Fruit fly (Drosophila melanogaster) whole organism, embryonic: ENCODE results near the gene Bet3.

Experiments used
- Adf1 ChIP-seq: fragments of 200-800 bp; sonication (Bioruptor generic); IDR thresholded peaks from 2 replicates; pipeline ENCODE4 v1.3.6; 2022; ENCODE audit warnings: missing biosample characterization, missing genetic modification characterization
- Atf-2 ChIP-seq: fragments of 200-800 bp; sonication (Bioruptor generic); optimal IDR thresholded peaks from 2 replicates; lab custom pipeline; 2016; ENCODE audit warnings: missing biosample characterization, missing genetic modification characterization
- CG1024 ChIP-seq: fragments of 200-800 bp; sonication (Bioruptor generic); IDR thresholded peaks from 2 replicates; pipeline ENCODE4 v1.3.6; 2022; ENCODE audit warnings: missing biosample characterization, missing genetic modification characterization
- CG10654 ChIP-seq: fragments of 200-800 bp; sonication (Bioruptor generic); optimal IDR thresholded peaks from 2 replicates; lab custom pipeline; 2016; ENCODE audit warnings: missing biosample characterization, missing genetic modification characterization
- CG12659 ChIP-seq: fragments of 200-800 bp; sonication (Bioruptor generic); optimal IDR thresholded peaks from 3 replicates; lab custom pipeline; 2017; ENCODE audit warnings: mild to moderate bottlenecking, missing biosample characterization, missing genetic modification reagents, missing genetic modification characterization
- CG13123 ChIP-seq: fragments of 200-800 bp; sonication (Bioruptor generic); optimal IDR thresholded peaks from 2 replicates; lab custom pipeline; 2016; ENCODE audit warnings: missing biosample characterization, missing genetic modification characterization
- CG14710 ChIP-seq: fragments of 200-800 bp; sonication (Bioruptor generic); optimal IDR thresholded peaks from 3 replicates; lab custom pipeline; 2019; ENCODE audit warnings: missing biosample characterization, mild to moderate bottlenecking, missing genetic modification characterization, moderate library complexity
- CG15011 ChIP-seq: fragments of 200-800 bp; sonication (Bioruptor generic); optimal IDR thresholded peaks from 3 replicates; lab custom pipeline; 2018; ENCODE audit warnings: missing biosample characterization, mild to moderate bottlenecking, missing genetic modification characterization
- CG15073 ChIP-seq: fragments of 200-800 bp; sonication (Bioruptor generic); optimal IDR thresholded peaks from 2 replicates; lab custom pipeline; 2016; ENCODE audit warnings: missing biosample characterization, missing genetic modification characterization
- CG18011 ChIP-seq: fragments of 200-800 bp; sonication (Bioruptor generic); optimal IDR thresholded peaks from 2 replicates; lab custom pipeline; 2017; ENCODE audit warnings: missing biosample characterization, missing genetic modification characterization, mild to moderate bottlenecking, moderate library complexity, missing genotype
- CG31224 ChIP-seq: fragments of 200-800 bp; sonication (Bioruptor generic); IDR thresholded peaks from 2 replicates; pipeline ENCODE4 v1.3.6; 2022; ENCODE audit warnings: missing biosample characterization, missing genetic modification characterization
- CG34422 ChIP-seq: fragments of 200-800 bp; sonication (Bioruptor generic); IDR thresholded peaks from 3 replicates; pipeline ENCODE4 v1.3.6; 2022; ENCODE audit warnings: missing biosample characterization, missing genetic modification characterization
- CG42726 ChIP-seq: fragments of 200-800 bp; sonication (Bioruptor generic); IDR thresholded peaks from 2 replicates; pipeline ENCODE4 v1.3.6; 2022; ENCODE audit warnings: missing biosample characterization, missing genetic modification characterization; ENCODE audit not compliant: partially characterized antibody
- CG43689 ChIP-seq: fragments of 200-800 bp; sonication (Bioruptor generic); IDR thresholded peaks from 2 replicates; pipeline ENCODE4 v1.3.6; 2022; ENCODE audit warnings: missing biosample characterization, missing genetic modification characterization
- CG6175 ChIP-seq: fragments of 200-800 bp; sonication (Bioruptor generic); IDR thresholded peaks from 3 replicates; pipeline ENCODE4 v1.3.6; 2022; ENCODE audit warnings: missing biosample characterization, missing genetic modification characterization
- CG6765 ChIP-seq: fragments of 200-800 bp; sonication (Bioruptor generic); optimal IDR thresholded peaks from 3 replicates; lab custom pipeline; 2017; ENCODE audit warnings: missing biosample characterization, mild to moderate bottlenecking, missing genetic modification characterization
- CG7357 ChIP-seq: fragments of 200-800 bp; sonication (Bioruptor generic); IDR thresholded peaks from 3 replicates; pipeline ENCODE4 v1.3.6; 2022; ENCODE audit warnings: missing biosample characterization, missing genetic modification characterization
- CG8281 ChIP-seq: fragments of 200-800 bp; sonication (Bioruptor generic); optimal IDR thresholded peaks from 2 replicates; lab custom pipeline; 2018; ENCODE audit warnings: missing biosample characterization, mild to moderate bottlenecking, missing genetic modification characterization, moderate library complexity
- CG8290 ChIP-seq, 3 experiments: fragments of 200-800 bp; sonication (Bioruptor generic); optimal IDR thresholded peaks; 2 replicates each; lab custom pipeline; 2016 to 2019; ENCODE audit warnings: missing biosample characterization in 3 of 3, missing genetic modification characterization in 3 of 3, mild to moderate bottlenecking in 2 of 3, moderate library complexity in 1 of 3
- CG8944 ChIP-seq: fragments of 200-800 bp; sonication (Bioruptor generic); optimal IDR thresholded peaks from 3 replicates; lab custom pipeline; 2016; ENCODE audit warnings: missing biosample characterization, missing genetic modification characterization
- CG9215 ChIP-seq: fragments of 200-800 bp; sonication (Bioruptor generic); IDR thresholded peaks from 2 replicates; pipeline ENCODE4 v1.3.6; 2022; ENCODE audit warnings: missing biosample characterization, missing genetic modification characterization
- Dip3 ChIP-seq: fragments of 200-800 bp; sonication (Bioruptor generic); optimal IDR thresholded peaks from 3 replicates; lab custom pipeline; 2016; ENCODE audit warnings: missing biosample characterization, missing genetic modification characterization
- Elba2 ChIP-seq: fragments of 200-800 bp; sonication (Bioruptor generic); optimal IDR thresholded peaks from 3 replicates; lab custom pipeline; 2016; ENCODE audit warnings: missing biosample characterization, missing genetic modification characterization
- Lhr ChIP-seq: fragments of 200-800 bp; sonication (Bioruptor generic); optimal IDR thresholded peaks from 3 replicates; lab custom pipeline; 2017; ENCODE audit warnings: mild to moderate bottlenecking, missing biosample characterization, missing genetic modification reagents, missing genetic modification characterization
- MESR4 ChIP-seq: fragments of 200-800 bp; sonication (Bioruptor generic); optimal IDR thresholded peaks from 2 replicates; lab custom pipeline; 2018; ENCODE audit warnings: missing biosample characterization, mild to moderate bottlenecking, missing genetic modification characterization, moderate library complexity
- Mes4 ChIP-seq: fragments of 200-800 bp; sonication (Bioruptor generic); optimal IDR thresholded peaks from 2 replicates; lab custom pipeline; 2016; ENCODE audit warnings: missing biosample characterization, missing genetic modification characterization
- NfI ChIP-seq: fragments of 200-800 bp; sonication (Bioruptor generic); optimal IDR thresholded peaks from 3 replicates; lab custom pipeline; 2018; ENCODE audit warnings: missing biosample characterization, mild to moderate bottlenecking, missing genetic modification characterization, moderate library complexity
- Oaz ChIP-seq: fragments of 200-800 bp; sonication (Bioruptor generic); IDR thresholded peaks from 2 replicates; pipeline ENCODE4 v1.3.6; 2022; ENCODE audit warnings: missing biosample characterization, missing genetic modification characterization
- PHDP ChIP-seq: fragments of 200-800 bp; sonication (Bioruptor generic); optimal IDR thresholded peaks from 3 replicates; lab custom pipeline; 2018; ENCODE audit warnings: missing biosample characterization, mild to moderate bottlenecking, missing genetic modification characterization, moderate library complexity
- al ChIP-seq: fragments of 200-800 bp; sonication (Bioruptor generic); IDR thresholded peaks from 2 replicates; pipeline ENCODE4 v1.3.6; 2022; ENCODE audit warnings: missing biosample characterization, missing genetic modification characterization
- btn ChIP-seq: fragments of 200-800 bp; sonication (Bioruptor generic); optimal IDR thresholded peaks from 2 replicates; lab custom pipeline; 2016; ENCODE audit warnings: missing biosample characterization, missing genetic modification characterization
- da ChIP-seq: fragments of 200-800 bp; sonication (Bioruptor generic); optimal IDR thresholded peaks from 2 replicates; lab custom pipeline; 2016; ENCODE audit warnings: missing biosample characterization, missing genetic modification characterization
- dati ChIP-seq: fragments of 200-800 bp; sonication (Bioruptor generic); IDR thresholded peaks from 2 replicates; pipeline ENCODE4 v1.3.6; 2022; ENCODE audit warnings: missing biosample characterization, missing genetic modification characterization
- emc ChIP-seq: fragments of 200-800 bp; sonication (Bioruptor generic); optimal IDR thresholded peaks from 2 replicates; lab custom pipeline; 2016; ENCODE audit warnings: missing biosample characterization, missing genetic modification characterization
- ems ChIP-seq: fragments of 200-800 bp; sonication (Bioruptor generic); optimal IDR thresholded peaks from 3 replicates; lab custom pipeline; 2016; ENCODE audit warnings: missing biosample characterization, missing genetic modification characterization
- h ChIP-seq: fragments of >200 bp; optimal IDR thresholded peaks from 2 replicates; lab custom pipeline; 2017
- ham ChIP-seq: fragments of 200-800 bp; sonication (Bioruptor generic); IDR thresholded peaks from 2 replicates; pipeline ENCODE4 v1.3.6; 2022; ENCODE audit warnings: missing biosample characterization, missing genetic modification characterization
- jigr1 ChIP-seq: fragments of 200-800 bp; sonication (Bioruptor generic); IDR thresholded peaks from 3 replicates; pipeline ENCODE4 v1.3.6; 2022; ENCODE audit warnings: missing biosample characterization, missing genetic modification characterization
- jumu ChIP-seq: fragments of 200-800 bp; sonication (Bioruptor generic); optimal IDR thresholded peaks from 3 replicates; lab custom pipeline; 2016; ENCODE audit warnings: missing biosample characterization, missing genetic modification characterization
- ken ChIP-seq: fragments of 200-800 bp; sonication (Bioruptor generic); IDR thresholded peaks from 3 replicates; pipeline ENCODE4 v1.3.6; 2022; ENCODE audit warnings: missing biosample characterization, missing genetic modification characterization
- lmd ChIP-seq: fragments of 200-800 bp; sonication (Bioruptor generic); IDR thresholded peaks from 2 replicates; pipeline ENCODE4 v1.3.6; 2022; ENCODE audit warnings: missing biosample characterization, missing genetic modification characterization
- mam ChIP-seq: fragments of 200-800 bp; sonication (Bioruptor generic); optimal IDR thresholded peaks from 3 replicates; lab custom pipeline; 2016; ENCODE audit warnings: missing biosample characterization, missing genetic modification characterization
- mld ChIP-seq: fragments of 200-800 bp; sonication (Bioruptor generic); IDR thresholded peaks from 3 replicates; pipeline ENCODE4 v1.3.6; 2022; ENCODE audit warnings: missing biosample characterization, missing genetic modification characterization; ENCODE audit not compliant: partially characterized antibody
- nmo ChIP-seq: fragments of 200-800 bp; sonication (Bioruptor generic); optimal IDR thresholded peaks from 2 replicates; lab custom pipeline; 2018; ENCODE audit warnings: missing biosample characterization, mild to moderate bottlenecking, missing genetic modification characterization, moderate library complexity
- odd ChIP-seq: fragments of 200-800 bp; sonication (Bioruptor generic); optimal IDR thresholded peaks from 2 replicates; lab custom pipeline; 2017; ENCODE audit warnings: missing biosample characterization, mild to moderate bottlenecking, missing genetic modification characterization
- org-1 ChIP-seq: fragments of 200-800 bp; sonication (Bioruptor generic); optimal IDR thresholded peaks from 2 replicates; lab custom pipeline; 2017; ENCODE audit warnings: missing biosample characterization, missing genetic modification characterization
- ro ChIP-seq: fragments of 200-800 bp; sonication (Bioruptor generic); IDR thresholded peaks from 2 replicates; pipeline ENCODE4 v1.3.6; 2022; ENCODE audit warnings: missing biosample characterization, missing genetic modification characterization
- salm ChIP-seq: fragments of 200-800 bp; sonication (Bioruptor generic); optimal IDR thresholded peaks from 2 replicates; lab custom pipeline; 2018; ENCODE audit warnings: missing biosample characterization, mild to moderate bottlenecking, missing genetic modification characterization
- stwl ChIP-seq: fragments of 200-800 bp; sonication (Bioruptor generic); optimal IDR thresholded peaks from 3 replicates; lab custom pipeline; 2018; ENCODE audit warnings: missing biosample characterization, mild to moderate bottlenecking, missing genetic modification characterization, moderate library complexity
- tap ChIP-seq: fragments of 200-800 bp; optimal IDR thresholded peaks from 3 replicates; lab custom pipeline; 2019; ENCODE audit warnings: missing biosample characterization, mild to moderate bottlenecking, missing genetic modification characterization, moderate library complexity
- toy ChIP-seq: fragments of 200-800 bp; sonication (Bioruptor generic); IDR thresholded peaks from 2 replicates; pipeline ENCODE4 v1.3.6; 2022; ENCODE audit warnings: missing biosample characterization, missing genetic modification characterization
- zfh2 ChIP-seq: fragments of 200-800 bp; sonication (Bioruptor generic); optimal IDR thresholded peaks from 2 replicates; lab custom pipeline; 2016; ENCODE audit warnings: missing biosample characterization, missing genetic modification characterization

The Bet3 gene

DNA sequence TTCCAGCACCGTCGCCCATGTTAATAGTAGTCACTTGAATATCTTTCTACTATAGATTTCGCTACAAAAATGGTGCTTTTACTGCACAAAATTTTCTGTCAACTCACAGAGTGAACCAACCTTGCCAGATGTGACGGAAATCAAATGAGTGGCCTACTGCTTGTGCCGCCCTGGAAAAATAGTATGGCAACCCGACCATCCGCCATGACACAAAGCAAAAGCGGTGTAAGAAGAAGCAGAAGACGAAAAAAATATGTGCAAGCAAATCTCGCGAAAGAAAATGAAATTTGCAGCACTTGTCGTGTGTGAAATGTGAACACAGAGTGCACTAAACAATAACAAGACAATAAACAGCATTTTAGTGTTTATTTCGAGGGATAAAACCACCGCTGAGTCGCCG lies 34.8 kb upstream of the Bet3 start, which contains the start of the genes Uch-L5 and Jarid2 (continued):
- TF ChIP-seq Lhr = peak; percentile 60
- TF ChIP-seq jumu (GFP tag; lab: Kevin White, UChicago) = peak; percentile 82
- no peak for TF ChIP-seq CG31224
- TF ChIP-seq salm (tag; lab: Kevin White, UChicago) = no peak
- 0 out of 3 replicates have a peak, but pooled peaks have one; percentile 47 for TF ChIP-seq ken (GFP tag; lab: Robert Waterston, UW)
- TF ChIP-seq Elba2 (GFP tag; lab: Kevin White, UChicago) = peak; percentile 11
- TF ChIP-seq al (GFP tag; lab: Robert Waterston, UW) = no peak
- TF ChIP-seq CG18011 (GFP tag; lab: Kevin White, UChicago) = peak; percentile 46
- TF ChIP-seq da (GFP tag; lab: Kevin White, UChicago) = peak; percentile 37
- no peak for TF ChIP-seq h (lab: Kevin White, UChicago)
- TF ChIP-seq ham (GFP tag; lab: Robert Waterston, UW) = no peak
- no peak for TF ChIP-seq dati (GFP tag; lab: Robert Waterston, UW)
- peak; percentile 9 for TF ChIP-seq Atf-2 (GFP tag; lab: Kevin White, UChicago)
- TF ChIP-seq zfh2 (GFP tag; lab: Kevin White, UChicago) = peak; percentile 72
- TF ChIP-seq CG13123 (GFP tag; lab: Kevin White, UChicago) = peak; percentile 41
- TF ChIP-seq mld (GFP tag; lab: Robert Waterston, UW) = no peak; the same call in 2 of the 3 replicates
- TF ChIP-seq CG42726 (GFP tag; lab: Robert Waterston, UW) = peak; percentile 67
- no peak for TF ChIP-seq btn (GFP tag; lab: Kevin White, UChicago)
- peak; percentile 91 for TF ChIP-seq CG12659 (GFP tag; lab: Kevin White, UChicago)
- TF ChIP-seq nmo = peak; percentile 57
- TF ChIP-seq CG8944 (GFP tag; lab: Kevin White, UChicago) = peak; percentile 29
- TF ChIP-seq CG6175 = no peak
- TF ChIP-seq PHDP = no peak
- TF ChIP-seq CG34422 (GFP tag; lab: Robert Waterston, UW) = peak; percentile 83; the same call in 2 of the 3 replicates
- no peak for TF ChIP-seq CG8281
- peak; percentile 55 for TF ChIP-seq ems
- TF ChIP-seq ro (GFP tag; lab: Robert Waterston, UW) = no peak
- peak; percentile 14 for TF ChIP-seq Mes4
- TF ChIP-seq CG15011 (GFP tag; lab: Kevin White, UChicago) = no peak
- peak; percentile 57 for TF ChIP-seq CG10654 (GFP tag; lab: Kevin White, UChicago)
- TF ChIP-seq CG1024 (GFP tag; lab: Robert Waterston, UW) = no peak
- peak; percentile 60 for TF ChIP-seq Adf1 (GFP tag; lab: Robert Waterston, UW)
- TF ChIP-seq MESR4 (GFP tag; lab: Kevin White, UChicago) = peak; percentile 96
- peak; percentile 34 for TF ChIP-seq emc
- peak; percentile 93 for TF ChIP-seq stwl
- TF ChIP-seq Oaz (GFP tag; lab: Robert Waterston, UW) = no peak
- TF ChIP-seq CG43689 = no peak
- TF ChIP-seq mam (GFP tag; lab: Kevin White, UChicago) = peak; percentile 76
- peak; percentile 60 for TF ChIP-seq NfI (GFP tag; lab: Kevin White, UChicago)
- no peak for TF ChIP-seq tap (tag; lab: Kevin White, UChicago)
- no peak for TF ChIP-seq CG8290 (GFP tag; optimal IDR thresholded peaks at IDR 0.05; lab: Kevin White, UChicago)
- TF ChIP-seq CG8290 (tag; optimal IDR thresholded peaks at IDR 0.05; lab: Kevin White, UChicago) = no peak
- TF ChIP-seq Dip3 (GFP tag; lab: Kevin White, UChicago) = peak; percentile 29
- TF ChIP-seq lmd (GFP tag; lab: Robert Waterston, UW) = no peak; the same call in 1 of the 2 replicates
- no peak for TF ChIP-seq toy (GFP tag; lab: Robert Waterston, UW)
- no peak for TF ChIP-seq CG15073 (GFP tag; lab: Kevin White, UChicago)
- TF ChIP-seq CG14710 (tag; lab: Kevin White, UChicago) = peak; percentile 68
- no peak for TF ChIP-seq CG7357 (GFP tag; lab: Robert Waterston, UW)
- TF ChIP-seq org-1 = no peak
- no peak for TF ChIP-seq jigr1 (GFP tag; lab: Robert Waterston, UW)
- TF ChIP-seq CG9215 (GFP tag; lab: Robert Waterston, UW) = no peak
- TF ChIP-seq odd = no peak
- peak; percentile 45 for TF ChIP-seq CG6765 (GFP tag; lab: Kevin White, UChicago)
